Fruit fly (Drosophila melanogaster) S2 (cell line): Measurements from ENCODE around the gene Mettl14.

Source experiments
- CG8478 ChIP-seq: fragments of >200 bp; optimal IDR thresholded peaks from 2 replicates; lab custom pipeline; 2018
- CTCF ChIP-seq, 2 experiments: fragments of >200 bp; optimal IDR thresholded peaks; 2 replicates each; lab custom pipeline; 2018

DNA sequence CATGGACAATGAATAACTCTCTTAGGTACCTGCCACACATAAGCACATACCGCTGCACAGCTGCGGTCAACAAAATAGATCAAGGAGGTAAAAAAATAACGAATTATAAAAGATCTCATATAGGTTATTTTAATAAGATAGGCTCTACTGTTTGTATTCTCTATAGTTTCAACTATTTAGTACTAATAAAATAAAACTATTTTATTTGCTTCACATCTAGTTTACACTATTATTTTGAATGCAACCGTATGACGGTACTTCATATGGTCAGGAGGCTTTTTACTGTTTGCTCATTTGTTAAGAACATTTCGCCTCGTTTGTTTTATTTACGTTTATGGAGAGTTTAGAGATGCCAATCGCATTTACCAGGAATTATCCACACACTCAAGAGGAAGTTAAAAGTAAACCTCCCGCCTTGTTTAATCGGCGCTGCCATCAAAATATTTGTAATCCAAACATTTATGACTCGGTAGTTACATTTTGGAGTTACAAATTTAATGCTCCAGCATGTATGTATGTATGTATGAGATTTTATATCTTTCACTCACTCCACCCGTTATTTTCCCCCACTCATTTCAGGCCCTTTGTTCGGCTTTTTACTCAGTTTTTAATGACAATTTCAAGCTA is 33.2 kb upstream of the Mettl14 start:
- TF ChIP-seq CTCF (optimal IDR thresholded peaks at IDR 0.05; lab: Kevin White, UChicago) (no peak), CG8478 (lab: Kevin White, UChicago) (no peak)
